Fruit fly (Drosophila melanogaster): ENCODE results near the gene Tcs6.

Gene Tcs6

DNA sequence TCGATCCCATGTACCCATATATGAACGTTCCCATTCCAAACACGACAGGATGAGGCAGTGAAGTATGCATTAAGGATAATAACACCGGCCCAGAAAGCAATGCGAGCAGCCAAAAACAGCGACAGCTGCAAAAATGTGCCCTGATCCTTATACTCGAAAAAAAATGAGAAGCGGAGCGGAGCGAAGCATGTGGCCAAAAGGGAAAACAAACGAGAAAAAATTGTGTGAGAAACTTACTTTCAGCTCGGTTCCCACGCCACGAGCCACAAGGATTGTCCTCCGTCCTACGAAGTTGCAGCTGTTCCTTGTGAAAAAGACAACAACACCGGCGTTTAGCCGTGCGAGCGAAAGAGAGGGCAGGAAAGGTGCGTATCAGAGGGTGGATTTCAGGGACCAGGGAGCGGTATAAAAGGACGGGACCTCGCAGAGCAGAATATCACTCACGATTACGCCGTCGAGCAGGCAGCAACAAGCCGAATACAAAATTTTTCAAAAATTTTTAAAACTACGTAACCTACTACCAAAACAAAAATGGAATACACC is 18.2 kb downstream of the Tcs6 start:
- TF ChIP-seq CG5204 (GFP tag; optimal IDR thresholded peaks at IDR 0.05): no peak
- no peak for TF ChIP-seq CG1620 (GFP tag; optimal IDR thresholded peaks at IDR 0.05)
- no peak for TF ChIP-seq Crg-1 (GFP tag; optimal IDR thresholded peaks at IDR 0.05)
- TF ChIP-seq CG7045 (GFP tag; optimal IDR thresholded peaks at IDR 0.05): no peak
- no peak for TF ChIP-seq Clk (GFP tag; optimal IDR thresholded peaks at IDR 0.05)
- TF ChIP-seq CG33017 (tag; optimal IDR thresholded peaks at IDR 0.05): no peak
- TF ChIP-seq CG7101 (tag; optimal IDR thresholded peaks at IDR 0.05): no peak
- TF ChIP-seq Hr96 (GFP tag; optimal IDR thresholded peaks at IDR 0.05): no peak
- no peak for TF ChIP-seq ovo (GFP tag; optimal IDR thresholded peaks at IDR 0.05)
- no peak for TF ChIP-seq cnc (optimal IDR thresholded peaks at IDR 0.05)
- no peak for TF ChIP-seq CG11617 (GFP tag; optimal IDR thresholded peaks at IDR 0.05)
- no peak for TF ChIP-seq tj (GFP tag; optimal IDR thresholded peaks at IDR 0.05)
- no peak for TF ChIP-seq toe (GFP tag; optimal IDR thresholded peaks at IDR 0.05)
- TF ChIP-seq Mnt (GFP tag; optimal IDR thresholded peaks at IDR 0.05): no peak
- TF ChIP-seq CG12768 (GFP tag; optimal IDR thresholded peaks at IDR 0.05): no peak
- TF ChIP-seq bab1 (GFP tag; optimal IDR thresholded peaks at IDR 0.05): no peak

DNA sequence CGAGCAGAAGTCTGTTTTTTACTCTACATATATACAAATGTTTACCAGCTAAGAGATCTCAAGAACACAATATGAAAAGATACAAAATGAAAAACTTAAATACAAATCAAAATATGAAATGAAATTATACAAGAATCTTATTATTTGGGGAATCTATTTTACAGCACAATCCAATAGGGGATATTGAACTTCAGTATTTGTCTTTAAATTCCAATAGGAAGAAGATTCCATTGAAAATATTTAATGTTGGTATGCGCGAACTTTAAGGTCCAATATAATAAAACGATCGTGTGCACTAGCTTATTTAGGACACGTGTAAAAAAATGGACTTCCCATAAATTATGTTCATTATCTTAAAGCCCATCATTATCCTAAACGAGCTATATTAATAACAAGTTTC is 20.1 kb downstream of the Tcs6 start:
- TF ChIP-seq Mnt (GFP tag; optimal IDR thresholded peaks at IDR 0.05) (no peak), CG5204 (GFP tag; optimal IDR thresholded peaks at IDR 0.05) (no peak), Crg-1 (GFP tag; optimal IDR thresholded peaks at IDR 0.05) (no peak), tj (GFP tag; optimal IDR thresholded peaks at IDR 0.05) (no peak), CG14711 (tag; optimal IDR thresholded peaks at IDR 0.05) (no peak), CG1620 (GFP tag; optimal IDR thresholded peaks at IDR 0.05) (no peak), kay (GFP tag; ENCODE audit: borderline replicate concordance) (no peak), cnc (optimal IDR thresholded peaks at IDR 0.05) (no peak), CG7045 (GFP tag; optimal IDR thresholded peaks at IDR 0.05) (no peak)

DNA sequence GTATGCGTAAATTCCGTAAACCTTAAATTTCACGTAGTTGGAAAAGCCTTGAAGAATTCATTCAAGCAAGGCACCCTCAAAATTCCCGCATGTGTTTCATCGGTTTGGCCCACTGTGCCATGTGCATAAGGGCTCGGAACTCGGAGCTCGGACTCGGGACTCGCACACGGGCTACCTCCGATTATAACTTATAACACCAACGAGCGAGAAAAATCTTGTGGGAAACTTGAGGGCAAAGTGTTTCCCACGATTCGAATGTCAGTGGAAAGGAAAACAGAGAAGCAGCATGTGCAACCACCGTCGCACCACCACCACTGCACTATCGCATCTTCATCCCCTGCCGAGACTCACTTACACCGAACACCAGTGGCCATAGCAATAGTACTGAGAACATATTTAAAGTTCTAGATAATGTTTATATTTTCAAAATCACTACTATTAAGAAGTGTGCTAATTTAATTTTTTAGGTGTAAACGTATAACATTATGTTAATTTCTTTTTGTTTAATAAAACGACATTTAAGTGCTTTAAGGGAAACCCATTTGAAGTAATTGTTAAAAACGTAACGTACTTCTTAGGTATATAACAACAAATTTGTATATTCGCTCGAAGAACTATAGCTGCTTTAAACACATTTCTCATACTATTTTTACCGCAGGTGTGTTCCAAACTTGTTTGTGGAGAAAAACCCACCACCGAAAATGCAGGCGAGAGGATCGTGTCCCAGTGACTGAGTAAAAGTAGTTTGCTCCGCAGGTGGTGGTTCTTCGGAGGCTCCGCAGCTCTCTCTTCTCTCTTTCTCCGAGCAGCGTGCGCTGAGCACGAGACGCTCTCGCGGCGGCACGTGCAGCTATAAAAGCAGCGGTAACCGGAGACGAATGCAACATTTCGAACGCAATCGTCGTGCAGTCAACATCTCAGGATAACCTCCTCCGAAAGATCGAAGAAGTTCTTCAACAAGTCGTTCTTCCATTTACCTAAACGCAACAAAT is 21.6 kb downstream of the Tcs6 start:
- TF ChIP-seq tj (GFP tag; optimal IDR thresholded peaks at IDR 0.05) (no peak), CG7101 (tag; optimal IDR thresholded peaks at IDR 0.05) (peak; percentile 34)

DNA sequence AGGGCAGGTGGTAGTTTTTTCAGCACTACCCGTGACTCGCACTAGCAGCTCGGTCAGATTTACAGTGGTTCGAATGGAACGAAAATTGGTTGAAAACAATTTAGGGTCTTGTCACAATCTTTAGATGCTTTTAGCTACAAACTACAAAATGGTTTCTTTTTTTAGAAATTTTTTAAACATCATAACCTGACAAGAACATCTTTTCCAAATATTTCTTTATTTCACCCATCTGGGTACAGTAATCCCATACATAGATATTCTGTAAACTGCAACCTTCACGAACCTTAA is 22.7 kb downstream of the Tcs6 start:
- no peak for TF ChIP-seq pad (GFP tag; optimal IDR thresholded peaks at IDR 0.05)
- no peak for TF ChIP-seq bab1 (GFP tag; optimal IDR thresholded peaks at IDR 0.05)
- no peak for TF ChIP-seq Clk (GFP tag; optimal IDR thresholded peaks at IDR 0.05)
- no peak for TF ChIP-seq Crg-1 (GFP tag; optimal IDR thresholded peaks at IDR 0.05)
- no peak for TF ChIP-seq ovo (GFP tag; optimal IDR thresholded peaks at IDR 0.05)
- no peak for TF ChIP-seq Mnt (GFP tag; optimal IDR thresholded peaks at IDR 0.05)
- no peak for TF ChIP-seq CG7101 (tag; optimal IDR thresholded peaks at IDR 0.05)
- no peak for TF ChIP-seq cic (GFP tag; optimal IDR thresholded peaks at IDR 0.05)
- no peak for TF ChIP-seq CG12768 (GFP tag; optimal IDR thresholded peaks at IDR 0.05)
- no peak for TF ChIP-seq cnc (optimal IDR thresholded peaks at IDR 0.05)
- no peak for TF ChIP-seq tj (GFP tag; optimal IDR thresholded peaks at IDR 0.05)
- TF ChIP-seq Hr96 (GFP tag; optimal IDR thresholded peaks at IDR 0.05): no peak
- TF ChIP-seq CG33017 (tag; optimal IDR thresholded peaks at IDR 0.05): no peak

DNA sequence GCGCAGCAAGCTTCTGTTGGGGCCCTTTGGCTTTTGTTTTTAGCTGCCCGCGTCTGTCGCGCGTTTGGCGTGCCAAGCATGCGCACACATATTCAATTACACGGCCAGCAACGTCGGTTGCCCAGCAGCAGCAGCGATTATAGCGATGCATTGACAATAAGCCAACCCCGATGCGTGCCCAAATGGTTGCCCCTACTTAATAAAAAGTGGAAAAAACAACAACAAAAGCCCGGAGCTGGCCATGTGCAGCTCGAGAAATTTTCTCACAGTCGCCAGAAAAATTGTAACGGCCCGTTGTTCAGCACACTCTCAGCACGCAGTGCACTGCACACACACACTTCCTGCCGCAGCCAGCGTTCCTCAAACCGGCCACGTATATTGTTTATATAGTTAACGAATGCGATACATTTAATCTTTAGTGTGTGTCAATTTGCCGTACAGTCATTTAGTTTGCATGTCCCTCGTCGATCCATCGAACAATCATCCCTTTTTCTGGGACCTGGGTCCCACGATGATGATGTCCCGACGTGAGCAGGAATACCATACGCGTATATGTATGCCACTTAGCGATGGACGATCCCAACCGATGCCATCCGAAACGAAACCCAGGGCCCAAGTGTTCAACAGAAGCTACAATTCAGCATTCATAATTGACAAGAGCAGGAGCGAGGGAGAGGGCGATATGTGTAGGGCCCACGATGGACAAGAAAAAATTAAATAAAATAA is 23.2 kb downstream of the Tcs6 start:
- TF ChIP-seq tj (GFP tag; optimal IDR thresholded peaks at IDR 0.05) (peak; percentile 42), cnc (optimal IDR thresholded peaks at IDR 0.05) (no peak)

DNA sequence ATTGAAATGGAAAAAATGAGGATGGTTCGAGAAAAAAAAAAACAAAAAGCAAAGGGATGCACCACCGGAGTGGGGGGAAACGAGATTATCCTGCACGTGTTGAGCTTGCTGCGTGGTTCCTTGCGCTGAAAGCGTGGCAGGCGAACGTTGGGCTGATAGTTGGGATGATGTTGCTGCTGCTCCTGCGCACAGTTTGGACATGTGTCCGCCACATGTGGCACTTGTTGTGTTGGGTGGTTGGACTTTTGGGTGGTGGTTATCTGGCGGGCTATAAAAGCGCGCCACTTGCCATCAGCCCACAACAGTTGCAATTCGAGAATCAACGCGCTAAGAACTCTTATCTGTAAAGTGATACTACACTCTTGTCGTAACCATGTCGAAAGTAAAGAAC is 25.4 kb downstream of the Tcs6 start:
- no peak for TF ChIP-seq ovo (GFP tag; optimal IDR thresholded peaks at IDR 0.05)
- TF ChIP-seq kay (GFP tag; ENCODE audit: borderline replicate concordance): no peak
- no peak for TF ChIP-seq Crg-1 (GFP tag; optimal IDR thresholded peaks at IDR 0.05)
- TF ChIP-seq Clk (GFP tag; optimal IDR thresholded peaks at IDR 0.05): no peak
- no peak for TF ChIP-seq CG5204 (GFP tag; optimal IDR thresholded peaks at IDR 0.05)
- no peak for TF ChIP-seq Hr96 (GFP tag; optimal IDR thresholded peaks at IDR 0.05)
- no peak for TF ChIP-seq pad (GFP tag; optimal IDR thresholded peaks at IDR 0.05)
- TF ChIP-seq bab1 (GFP tag; optimal IDR thresholded peaks at IDR 0.05): no peak
- TF ChIP-seq Mnt (GFP tag; optimal IDR thresholded peaks at IDR 0.05): no peak
- TF ChIP-seq CG1620 (GFP tag; optimal IDR thresholded peaks at IDR 0.05): no peak
- no peak for TF ChIP-seq CG14711 (tag; optimal IDR thresholded peaks at IDR 0.05)
- no peak for TF ChIP-seq tj (GFP tag; optimal IDR thresholded peaks at IDR 0.05)
- no peak for TF ChIP-seq cnc (optimal IDR thresholded peaks at IDR 0.05)
- TF ChIP-seq CG7045 (GFP tag; optimal IDR thresholded peaks at IDR 0.05): no peak
